Fruit fly (Drosophila melanogaster) whole organism, embryonic: Measurements from ENCODE around the gene CG31473.

Experiments used
- Adf1 ChIP-seq: fragments of 200-800 bp; sonication (Bioruptor generic); IDR thresholded peaks from 2 replicates; pipeline ENCODE4 v1.3.6; 2022; ENCODE audit warnings: missing biosample characterization, missing genetic modification characterization
- BEAF-32 ChIP-seq: fragments of 200-800 bp; sonication (Bioruptor generic); optimal IDR thresholded peaks from 3 replicates; lab custom pipeline; 2017; ENCODE audit warnings: missing biosample characterization, missing genetic modification characterization, mild to moderate bottlenecking, moderate library complexity, missing genetic modification reagents
- CG10366 ChIP-seq: fragments of 200-800 bp; sonication (Bioruptor generic); IDR thresholded peaks from 2 replicates; pipeline ENCODE4 v1.3.6; 2022; ENCODE audit warnings: missing biosample characterization, missing genetic modification characterization
- CG11695 ChIP-seq: fragments of 200-800 bp; sonication (Bioruptor generic); IDR thresholded peaks from 3 replicates; pipeline ENCODE4 v1.3.6; 2022; ENCODE audit warnings: missing biosample characterization, missing genetic modification characterization
- CG12942 ChIP-seq: fragments of 200-800 bp; sonication (Bioruptor generic); optimal IDR thresholded peaks from 3 replicates; lab custom pipeline; 2016; ENCODE audit warnings: missing biosample characterization, missing genetic modification characterization
- CG14965 ChIP-seq: fragments of 200-800 bp; sonication (Bioruptor generic); optimal IDR thresholded peaks from 2 replicates; lab custom pipeline; 2016; ENCODE audit warnings: missing biosample characterization, missing genetic modification characterization, borderline replicate concordance
- CG1529 ChIP-seq: fragments of 200-800 bp; sonication (Bioruptor generic); optimal IDR thresholded peaks from 3 replicates; lab custom pipeline; 2018; ENCODE audit warnings: missing biosample characterization, missing genetic modification characterization
- CG1603 ChIP-seq: fragments of 200-800 bp; sonication (Bioruptor generic); optimal IDR thresholded peaks from 2 replicates; lab custom pipeline; 2019; ENCODE audit warnings: missing biosample characterization, mild to moderate bottlenecking, missing genetic modification characterization, moderate library complexity
- CG17361 ChIP-seq: fragments of 200-800 bp; sonication (Bioruptor generic); IDR thresholded peaks from 3 replicates; pipeline ENCODE4 v1.3.6; 2022; ENCODE audit warnings: missing biosample characterization, missing genetic modification characterization
- CG18011 ChIP-seq: fragments of 200-800 bp; sonication (Bioruptor generic); optimal IDR thresholded peaks from 2 replicates; lab custom pipeline; 2017; ENCODE audit warnings: missing biosample characterization, missing genetic modification characterization, mild to moderate bottlenecking, moderate library complexity, missing genotype
- CG18599 ChIP-seq: fragments of 200-800 bp; sonication (Bioruptor generic); optimal IDR thresholded peaks from 3 replicates; lab custom pipeline; 2017; ENCODE audit warnings: missing biosample characterization, missing genetic modification characterization, mild to moderate bottlenecking, moderate library complexity, missing genetic modification reagents
- CG2202 ChIP-seq: fragments of 200-800 bp; sonication (Bioruptor generic); optimal IDR thresholded peaks from 2 replicates; lab custom pipeline; 2018; ENCODE audit warnings: missing biosample characterization, mild to moderate bottlenecking, missing genetic modification characterization
- CG30403 ChIP-seq: fragments of 200-800 bp; sonication (Bioruptor generic); optimal IDR thresholded peaks from 3 replicates; lab custom pipeline; 2016; ENCODE audit warnings: missing biosample characterization, missing genetic modification characterization
- CG30431 ChIP-seq: fragments of 200-800 bp; sonication (Bioruptor generic); optimal IDR thresholded peaks from 2 replicates; lab custom pipeline; 2017; ENCODE audit warnings: missing biosample characterization, missing genetic modification characterization
- CG3065 ChIP-seq: fragments of 200-800 bp; sonication (Bioruptor generic); optimal IDR thresholded peaks from 2 replicates; lab custom pipeline; 2016; ENCODE audit warnings: missing biosample characterization, missing genetic modification characterization
- CG42726 ChIP-seq: fragments of 200-800 bp; sonication (Bioruptor generic); IDR thresholded peaks from 2 replicates; pipeline ENCODE4 v1.3.6; 2022; ENCODE audit warnings: missing biosample characterization, missing genetic modification characterization; ENCODE audit not compliant: partially characterized antibody
- CG43689 ChIP-seq: fragments of 200-800 bp; sonication (Bioruptor generic); IDR thresholded peaks from 2 replicates; pipeline ENCODE4 v1.3.6; 2022; ENCODE audit warnings: missing biosample characterization, missing genetic modification characterization
- CG5245 ChIP-seq: fragments of 200-800 bp; sonication (Bioruptor generic); optimal IDR thresholded peaks from 3 replicates; lab custom pipeline; 2016; ENCODE audit warnings: missing biosample characterization, missing genetic modification characterization
- CG7372 ChIP-seq: fragments of 200-800 bp; sonication (Bioruptor generic); IDR thresholded peaks from 2 replicates; pipeline ENCODE4 v1.3.6; 2022; ENCODE audit warnings: missing biosample characterization, missing genetic modification characterization
- CG8765 ChIP-seq: fragments of 200-800 bp; sonication (Bioruptor generic); IDR thresholded peaks from 2 replicates; pipeline ENCODE4 v1.3.6; 2022; ENCODE audit warnings: missing biosample characterization, missing genetic modification characterization
- CHES-1-like ChIP-seq: fragments of 200-800 bp; sonication (Bioruptor generic); optimal IDR thresholded peaks from 2 replicates; lab custom pipeline; 2016; ENCODE audit warnings: missing biosample characterization, missing genetic modification characterization
- Dfd ChIP-seq, 2 experiments: fragments of >200 bp; optimal IDR thresholded peaks; 2 replicates each; lab custom pipeline; 2017; ENCODE audit warnings: missing biosample characterization in 2 of 2, missing genetic modification characterization in 2 of 2
- Doc3 ChIP-seq: fragments of 200-800 bp; sonication (Bioruptor generic); IDR thresholded peaks from 3 replicates; pipeline ENCODE4 v1.3.6; 2022; ENCODE audit warnings: missing biosample characterization, missing genetic modification characterization; ENCODE audit not compliant: partially characterized antibody
- E2f1 ChIP-seq: fragments of 200-800 bp; sonication (Bioruptor generic); IDR thresholded peaks from 2 replicates; pipeline ENCODE4 v1.3.6; 2022; ENCODE audit warnings: missing biosample characterization, missing genetic modification characterization
- Elba2 ChIP-seq: fragments of 200-800 bp; sonication (Bioruptor generic); optimal IDR thresholded peaks from 3 replicates; lab custom pipeline; 2016; ENCODE audit warnings: missing biosample characterization, missing genetic modification characterization
- HmgD ChIP-seq: fragments of 200-800 bp; sonication (Bioruptor generic); optimal IDR thresholded peaks from 3 replicates; lab custom pipeline; 2016; ENCODE audit warnings: missing biosample characterization, missing genetic modification characterization
- Jarid2 ChIP-seq: fragments of 200-800 bp; sonication (Bioruptor generic); optimal IDR thresholded peaks from 3 replicates; lab custom pipeline; 2017; ENCODE audit warnings: mild to moderate bottlenecking, missing biosample characterization, missing genetic modification reagents, missing genetic modification characterization
- Lim3 ChIP-seq: fragments of 200-800 bp; sonication (Bioruptor generic); IDR thresholded peaks from 2 replicates; pipeline ENCODE4 v1.3.6; 2022; ENCODE audit warnings: missing biosample characterization, missing genetic modification characterization
- NC2α ChIP-seq: fragments of 200-800 bp; sonication (Bioruptor generic); optimal IDR thresholded peaks from 2 replicates; lab custom pipeline; 2016; ENCODE audit warnings: missing biosample characterization, missing genetic modification characterization
- NFAT ChIP-seq: fragments of 200-800 bp; sonication (Bioruptor generic); IDR thresholded peaks from 2 replicates; pipeline ENCODE4 v1.3.6; 2022; ENCODE audit warnings: missing biosample characterization, missing genetic modification characterization
- Ravus ChIP-seq: fragments of 200-800 bp; sonication (Bioruptor generic); IDR thresholded peaks from 2 replicates; pipeline ENCODE4 v1.3.6; 2022; ENCODE audit warnings: missing biosample characterization, missing genetic modification characterization
- Ssrp ChIP-seq: fragments of 200-800 bp; sonication (Bioruptor generic); optimal IDR thresholded peaks from 2 replicates; lab custom pipeline; 2018; ENCODE audit warnings: missing biosample characterization, mild to moderate bottlenecking, missing genetic modification characterization, moderate library complexity
- TFAM ChIP-seq: fragments of 200-800 bp; sonication (Bioruptor generic); optimal IDR thresholded peaks from 2 replicates; lab custom pipeline; 2017; ENCODE audit warnings: missing biosample characterization, missing genetic modification characterization, inconsistent platforms
- ash1 ChIP-seq: fragments of 200-800 bp; sonication (Bioruptor generic); optimal IDR thresholded peaks from 2 replicates; lab custom pipeline; 2018; ENCODE audit warnings: missing biosample characterization, mild to moderate bottlenecking, missing genetic modification characterization
- corto ChIP-seq: fragments of 200-800 bp; sonication (Bioruptor generic); optimal IDR thresholded peaks from 2 replicates; lab custom pipeline; 2016; ENCODE audit warnings: missing biosample characterization, mild to moderate bottlenecking, missing genetic modification characterization, moderate library complexity
- crc ChIP-seq: fragments of 200-800 bp; sonication (Bioruptor generic); optimal IDR thresholded peaks from 2 replicates; lab custom pipeline; 2016; ENCODE audit warnings: missing biosample characterization, missing genetic modification characterization
- crol ChIP-seq: fragments of 200-800 bp; sonication (Bioruptor generic); IDR thresholded peaks from 2 replicates; pipeline ENCODE4 v1.3.6; 2022; ENCODE audit warnings: missing biosample characterization, missing genetic modification characterization
- en ChIP-seq: fragments of 200-800 bp; sonication (Bioruptor generic); optimal IDR thresholded peaks from 2 replicates; lab custom pipeline; 2016; ENCODE audit warnings: missing biosample characterization, missing genetic modification characterization
- fru ChIP-seq: fragments of >200 bp; optimal IDR thresholded peaks from 2 replicates; lab custom pipeline; 2017
- gcm ChIP-seq: fragments of 200-800 bp; sonication (Bioruptor generic); optimal IDR thresholded peaks from 2 replicates; lab custom pipeline; 2019; ENCODE audit warnings: missing biosample characterization, mild to moderate bottlenecking, missing genetic modification characterization, moderate library complexity
- hkb ChIP-seq, 2 experiments: fragments of 200-800 bp in 1 of 2; fragments of >200 bp in 1 of 2; sonication (Bioruptor generic) in 1 of 2; IDR thresholded peaks in 1 of 2; optimal IDR thresholded peaks in 1 of 2; 2 replicates each; pipeline versions ENCODE4 v1.3.6 to Lab custom; 2017 to 2022; ENCODE audit warnings: missing biosample characterization in 1 of 2, missing genetic modification characterization in 1 of 2
- kay ChIP-seq: fragments of 200-800 bp; sonication (Bioruptor generic); optimal IDR thresholded peaks from 2 replicates; lab custom pipeline; 2016; ENCODE audit warnings: missing biosample characterization, missing genetic modification characterization
- klu ChIP-seq: fragments of 200-800 bp; sonication (Bioruptor generic); IDR thresholded peaks from 2 replicates; pipeline ENCODE4 v1.3.6; 2022; ENCODE audit warnings: missing biosample characterization, missing genetic modification characterization
- mam ChIP-seq: fragments of 200-800 bp; sonication (Bioruptor generic); optimal IDR thresholded peaks from 3 replicates; lab custom pipeline; 2016; ENCODE audit warnings: missing biosample characterization, missing genetic modification characterization
- mirr ChIP-seq: fragments of 200-800 bp; sonication (Bioruptor generic); optimal IDR thresholded peaks from 3 replicates; lab custom pipeline; 2018; ENCODE audit warnings: missing biosample characterization, mild to moderate bottlenecking, missing genetic modification characterization
- mld ChIP-seq: fragments of 200-800 bp; sonication (Bioruptor generic); IDR thresholded peaks from 3 replicates; pipeline ENCODE4 v1.3.6; 2022; ENCODE audit warnings: missing biosample characterization, missing genetic modification characterization; ENCODE audit not compliant: partially characterized antibody
- nom ChIP-seq: fragments of 200-800 bp; sonication (Bioruptor generic); optimal IDR thresholded peaks from 2 replicates; lab custom pipeline; 2017; ENCODE audit warnings: missing biosample characterization, missing genetic modification characterization, mild to moderate bottlenecking, moderate library complexity, missing genetic modification reagents
- otp ChIP-seq: fragments of 200-800 bp; sonication (Bioruptor generic); IDR thresholded peaks from 3 replicates; pipeline ENCODE4, ENCODE4 v1.3.6; 2022; ENCODE audit warnings: missing biosample characterization, missing genetic modification characterization
- seq ChIP-seq: fragments of 200-800 bp; sonication (Bioruptor generic); IDR thresholded peaks from 2 replicates; pipeline ENCODE4 v1.3.6; 2022; ENCODE audit warnings: missing biosample characterization, missing genetic modification characterization
- tap ChIP-seq: fragments of 200-800 bp; optimal IDR thresholded peaks from 3 replicates; lab custom pipeline; 2019; ENCODE audit warnings: missing biosample characterization, mild to moderate bottlenecking, missing genetic modification characterization, moderate library complexity
- toy ChIP-seq: fragments of 200-800 bp; sonication (Bioruptor generic); IDR thresholded peaks from 2 replicates; pipeline ENCODE4 v1.3.6; 2022; ENCODE audit warnings: missing biosample characterization, missing genetic modification characterization
- trem ChIP-seq: fragments of 200-800 bp; optimal IDR thresholded peaks from 3 replicates; lab custom pipeline; 2019; ENCODE audit warnings: missing biosample characterization, mild to moderate bottlenecking, missing genetic modification characterization, moderate library complexity

CG31473 gene

dm6 chr3R:7821559-7821958 is 9.9 kb downstream of the CG31473 start (continued):
- no peak for TF ChIP-seq CG5245
- no peak for TF ChIP-seq Adf1 (GFP tag; lab: Robert Waterston, UW)
- no peak for TF ChIP-seq NC2α (GFP tag; lab: Kevin White, UChicago)
- TF ChIP-seq CG10366 (GFP tag; lab: Robert Waterston, UW), result peak; percentile 22; the same call in 1 of the 2 replicates
- TF ChIP-seq TFAM (GFP tag; lab: Kevin White, UChicago), result no peak
- TF ChIP-seq CG8765 (GFP tag; lab: Robert Waterston, UW), result no peak
- no peak for TF ChIP-seq CG17361 (GFP tag; lab: Robert Waterston, UW)
- no peak for TF ChIP-seq Doc3 (GFP tag; lab: Robert Waterston, UW)
- TF ChIP-seq CG12942 (GFP tag; lab: Kevin White, UChicago), result no peak
- TF ChIP-seq corto (GFP tag; lab: Kevin White, UChicago), result no peak
- no peak for TF ChIP-seq en (GFP tag; lab: Kevin White, UChicago)
- no peak for TF ChIP-seq crol (GFP tag; lab: Robert Waterston, UW)
- TF ChIP-seq Lim3 (GFP tag; lab: Robert Waterston, UW), result no peak
- no peak for TF ChIP-seq kay (GFP tag; lab: Kevin White, UChicago)
- TF ChIP-seq E2f1 (GFP tag; lab: Robert Waterston, UW), result 0 out of 2 replicates have a peak, but pooled peaks have one; percentile 31
- TF ChIP-seq ash1 (GFP tag; lab: Kevin White, UChicago), result no peak
- TF ChIP-seq HmgD (GFP tag; lab: Kevin White, UChicago), result no peak
- no peak for TF ChIP-seq CG2202 (tag; lab: Kevin White, UChicago)
- no peak for TF ChIP-seq mld (GFP tag; lab: Robert Waterston, UW)
- TF ChIP-seq CG30431, result no peak
- no peak for TF ChIP-seq CG14965 (GFP tag; lab: Kevin White, UChicago)
- TF ChIP-seq CG7372 (GFP tag; lab: Robert Waterston, UW), result no peak
- no peak for TF ChIP-seq NFAT (GFP tag; lab: Robert Waterston, UW)
- no peak for TF ChIP-seq Dfd (GFP tag; optimal IDR thresholded peaks at IDR 0.05; lab: Kevin White, UChicago)
- TF ChIP-seq nom (GFP tag; lab: Kevin White, UChicago), result no peak
- no peak for TF ChIP-seq crc (GFP tag; lab: Kevin White, UChicago)
- no peak for TF ChIP-seq fru (lab: Kevin White, UChicago)
- 0 out of 2 replicates have a peak, but pooled peaks have one; percentile 20 for TF ChIP-seq seq (GFP tag; lab: Robert Waterston, UW)
- TF ChIP-seq CG3065, result no peak
- TF ChIP-seq Jarid2, result no peak
- TF ChIP-seq CG1603 (tag; lab: Kevin White, UChicago), result no peak
- no peak for TF ChIP-seq trem (tag; lab: Kevin White, UChicago)
- TF ChIP-seq CG30403 (GFP tag; lab: Kevin White, UChicago), result peak; percentile 49
- TF ChIP-seq hkb (optimal IDR thresholded peaks at IDR 0.05; lab: Kevin White, UChicago), result no peak
- TF ChIP-seq hkb (GFP tag; IDR thresholded peaks at IDR 0.05; lab: Robert Waterston, UW), result no peak; the same call in 1 of the 2 replicates
- TF ChIP-seq Elba2 (GFP tag; lab: Kevin White, UChicago), result no peak
- TF ChIP-seq toy, result no peak
- no peak for TF ChIP-seq CG42726 (GFP tag; lab: Robert Waterston, UW)
- 0 out of 3 replicates have a peak, but pooled peaks have one; percentile 28 for TF ChIP-seq CG11695
- no peak for TF ChIP-seq mirr
- no peak for TF ChIP-seq tap (tag; lab: Kevin White, UChicago)
- TF ChIP-seq Ssrp (tag; lab: Kevin White, UChicago), result no peak
- no peak for TF ChIP-seq gcm
- peak; percentile 26 for TF ChIP-seq CG18011 (GFP tag; lab: Kevin White, UChicago)
- TF ChIP-seq BEAF-32 (GFP tag; lab: Kevin White, UChicago), result no peak
- no peak for TF ChIP-seq CG1529
- no peak for TF ChIP-seq CG43689 (GFP tag; lab: Robert Waterston, UW)
- peak; percentile 52 for TF ChIP-seq mam (GFP tag; lab: Kevin White, UChicago)
- TF ChIP-seq Ravus (GFP tag; lab: Robert Waterston, UW), result no peak
- TF ChIP-seq klu, result 0 out of 2 replicates have a peak, but pooled peaks have one; percentile 36
- no peak for TF ChIP-seq CHES-1-like
- no peak for TF ChIP-seq otp (GFP tag; lab: Robert Waterston, UW)
- TF ChIP-seq CG18599 (GFP tag; lab: Kevin White, UChicago), result peak; percentile 84
